Worm (Caenorhabditis elegans): Measurements from ENCODE around the gene F42A9.3.

Gene F42A9.3

ce11 chrIV:8587057-8587456, 30.0 kb upstream of the F42A9.3 start (continued):
- TF ChIP-seq zag-1 (tag; optimal IDR thresholded peaks at IDR 0.05) = peak; percentile 70

- TF ChIP-seq R02D3.7 (tag; optimal IDR thresholded peaks at IDR 0.05) (no peak), sma-9 (GFP tag; optimal IDR thresholded peaks at IDR 0.05) (peak; percentile 16), sma-9 (tag; optimal IDR thresholded peaks at IDR 0.05) (no peak), nhr-6 (tag; optimal IDR thresholded peaks at IDR 0.05) (no peak), C34F6.9 (tag; optimal IDR thresholded peaks at IDR 0.05) (peak; percentile 29), crh-2 (tag; optimal IDR thresholded peaks at IDR 0.05) (peak; percentile 45), peb-1 (tag; optimal IDR thresholded peaks at IDR 0.05) (no peak)
Measured at ce11 chrIV:8587605-8588004, 29.5 kb upstream of the F42A9.3 start.

- no peak for TF ChIP-seq nhr-129 (tag; optimal IDR thresholded peaks at IDR 0.05)
- no peak for TF ChIP-seq ztf-4 (tag; optimal IDR thresholded peaks at IDR 0.05)
- TF ChIP-seq mbf-1 (tag; optimal IDR thresholded peaks at IDR 0.05) = no peak
Measured at ce11 chrIV:8595317-8595716, 21.7 kb upstream of the F42A9.3 start, which contains the start of gene Y59H11AR.3. TSS of gene Y59H11AR.3 (minus strand) at chrIV:8595417.

- TF ChIP-seq unc-39 (tag; optimal IDR thresholded peaks at IDR 0.05) = no peak
- no peak for TF ChIP-seq ZK546.5 (tag; optimal IDR thresholded peaks at IDR 0.05)
- TF ChIP-seq zag-1 (tag; optimal IDR thresholded peaks at IDR 0.05) = no peak
- TF ChIP-seq mab-5 (tag; optimal IDR thresholded peaks at IDR 0.05) = no peak
- no peak for TF ChIP-seq ztf-4 (tag; optimal IDR thresholded peaks at IDR 0.05)
- TF ChIP-seq F13H6.1 (tag; optimal IDR thresholded peaks at IDR 0.05) = no peak
- TF ChIP-seq nhr-21 (tag; optimal IDR thresholded peaks at IDR 0.05) = no peak
- TF ChIP-seq elt-1 (tag; optimal IDR thresholded peaks at IDR 0.05) = no peak
- no peak for TF ChIP-seq lin-39 (tag; optimal IDR thresholded peaks at IDR 0.05)
- TF ChIP-seq sem-4 (tag; optimal IDR thresholded peaks at IDR 0.05) = no peak
- TF ChIP-seq sma-9 (GFP tag; optimal IDR thresholded peaks at IDR 0.05) = no peak
- no peak for TF ChIP-seq sma-9 (tag; optimal IDR thresholded peaks at IDR 0.05)
- no peak for TF ChIP-seq ceh-82 (tag; optimal IDR thresholded peaks at IDR 0.05)
- TF ChIP-seq C34F6.9 (tag; optimal IDR thresholded peaks at IDR 0.05) = no peak
- TF ChIP-seq ztf-1 (GFP tag; conservative IDR thresholded peaks at IDR 0.05) = no peak
- no peak for TF ChIP-seq fos-1 (tag; optimal IDR thresholded peaks at IDR 0.05)
Measured at ce11 chrIV:8595767-8596166, 21.3 kb upstream of the F42A9.3 start, which contains the start of gene clec-181. TSS of gene clec-181 (plus strand) at chrIV:8596067.

ce11 chrIV:8597504-8597903, 19.6 kb upstream of the F42A9.3 start:
- TF ChIP-seq ama-1 (optimal IDR thresholded peaks at IDR 0.05) (no peak), snpc-4 (tag; optimal IDR thresholded peaks at IDR 0.05) (no peak), unc-55 (GFP tag; optimal IDR thresholded peaks at IDR 0.05) (peak; percentile 56), nhr-23 (tag; optimal IDR thresholded peaks at IDR 0.05) (no peak), nhr-11 (tag; optimal IDR thresholded peaks at IDR 0.05) (no peak), blmp-1 (tag; optimal IDR thresholded peaks at IDR 0.05; ENCODE audit: insufficient read depth) (peak; percentile 1), dmd-4 (tag; optimal IDR thresholded peaks at IDR 0.05) (no peak), sma-3 (GFP tag; optimal IDR thresholded peaks at IDR 0.05) (no peak), mdl-1 (tag; optimal IDR thresholded peaks at IDR 0.05) (no peak), ceh-82 (tag; optimal IDR thresholded peaks at IDR 0.05) (no peak), alr-1 (tag; optimal IDR thresholded peaks at IDR 0.05) (no peak), lin-11 (tag; optimal IDR thresholded peaks at IDR 0.05) (no peak), unc-39 (tag; optimal IDR thresholded peaks at IDR 0.05) (no peak), ceh-16 (tag; optimal IDR thresholded peaks at IDR 0.05) (no peak), F13H6.1 (tag; optimal IDR thresholded peaks at IDR 0.05) (no peak), lsy-2 (tag; optimal IDR thresholded peaks at IDR 0.05) (peak; percentile 8 to 57), nhr-25 (tag; optimal IDR thresholded peaks at IDR 0.05) (no peak), zag-1 (tag; optimal IDR thresholded peaks at IDR 0.05) (no peak), elt-1 (tag; optimal IDR thresholded peaks at IDR 0.05) (no peak), peb-1 (tag; optimal IDR thresholded peaks at IDR 0.05) (no peak), lin-13 (GFP tag; optimal IDR thresholded peaks at IDR 0.05) (no peak), nhr-12 (tag; optimal IDR thresholded peaks at IDR 0.05) (no peak), R02D3.7 (tag; optimal IDR thresholded peaks at IDR 0.05) (no peak), nhr-129 (tag; optimal IDR thresholded peaks at IDR 0.05) (peak; percentile 24), egl-27 (tag; optimal IDR thresholded peaks at IDR 0.05) (no peak), ztf-4 (tag; optimal IDR thresholded peaks at IDR 0.05) (no peak), nhr-6 (tag; optimal IDR thresholded peaks at IDR 0.05) (no peak), nhr-10 (tag; optimal IDR thresholded peaks at IDR 0.05) (no peak), gmeb-1 (tag; optimal IDR thresholded peaks at IDR 0.05) (peak; percentile 13), crh-2 (tag; optimal IDR thresholded peaks at IDR 0.05) (peak; percentile 5), Y55F3AM.14 (GFP tag; optimal IDR thresholded peaks at IDR 0.05) (no peak), sem-4 (tag; optimal IDR thresholded peaks at IDR 0.05) (no peak), lin-39 (tag; optimal IDR thresholded peaks at IDR 0.05) (no peak), elt-3 (tag; optimal IDR thresholded peaks at IDR 0.05) (no peak), mab-5 (tag; optimal IDR thresholded peaks at IDR 0.05) (no peak), aly-2 (tag; optimal IDR thresholded peaks at IDR 0.05) (no peak), unc-62 (GFP tag; optimal IDR thresholded peaks at IDR 0.05) (no peak), skn-1 (tag; optimal IDR thresholded peaks at IDR 0.05) (no peak)

Data from whole organism, L2 larva.